Worm (Caenorhabditis elegans) whole organism, L4/young adult: ENCODE data around the gene str-143.

ENCODE experiments used
- W03F9.2 ChIP-seq: fragments of 150-350 bp; optimal IDR thresholded peaks from 2 replicates; lab custom pipeline; 2014; ENCODE audit warnings: missing biosample characterization, missing genetic modification characterization
- dao-5 ChIP-seq: sonication (generic microtip); optimal IDR thresholded peaks from 2 replicates; lab custom pipeline; 2016; ENCODE audit warnings: missing genotype, missing genetic modification characterization, moderate library complexity, missing compliant biosample characterization
- him-1 ChIP-seq: sonication (generic microtip); optimal IDR thresholded peaks from 2 replicates; lab custom pipeline; 2016; ENCODE audit warnings: missing genotype, missing genetic modification reagents, missing genetic modification characterization, missing compliant biosample characterization

DNA sequence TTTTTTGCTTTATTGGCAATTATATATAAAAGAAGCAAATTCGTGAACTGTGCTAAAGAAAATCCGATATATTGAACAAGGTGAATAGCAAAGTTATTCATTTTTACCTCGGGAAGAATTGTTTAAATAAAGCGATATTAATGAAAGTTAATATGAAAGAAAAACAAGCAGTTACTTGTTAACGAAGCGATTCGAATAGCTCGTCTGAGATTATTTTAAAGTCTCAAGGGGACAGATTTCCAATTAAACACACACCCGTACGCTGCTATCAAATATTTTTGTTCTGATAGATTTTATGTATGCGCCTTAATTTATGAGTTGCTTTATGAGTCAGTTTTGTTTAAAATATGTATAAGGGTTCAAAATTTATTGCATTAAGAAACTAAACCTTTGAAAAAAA, 1.7 kb downstream of the str-143 start, which contains the start of gene str-140:
- TF ChIP-seq him-1 (tag; lab: Kevin White, UChicago) (no peak), dao-5 (tag; lab: Kevin White, UChicago) (no peak), W03F9.2 (tag; lab: Kevin White, UChicago) (no peak)
